Fruit fly (Drosophila melanogaster) whole organism: ENCODE data around the gene Oct-TyrR.

Source experiments
- CG8478 ChIP-seq: fragments of >200 bp; optimal IDR thresholded peaks from 2 replicates; lab custom pipeline; 2018; ENCODE audit warnings: inconsistent platforms
- Dll ChIP-seq: fragments of >200 bp; optimal IDR thresholded peaks from 2 replicates; lab custom pipeline; 2017
- EcR ChIP-seq, 2 experiments: fragments of >200 bp; optimal IDR thresholded peaks; 2 replicates each; lab custom pipeline; 2017; ENCODE audit warnings: missing biosample characterization in 2 of 2, missing genetic modification characterization in 2 of 2, missing genetic modification reagents in 2 of 2
- pan ChIP-seq: fragments of >200 bp; optimal IDR thresholded peaks from 2 replicates; lab custom pipeline; 2017
- psq ChIP-seq: fragments of >200 bp; optimal IDR thresholded peaks from 2 replicates; lab custom pipeline; 2017
- usp ChIP-seq: fragments of >200 bp; optimal IDR thresholded peaks from 2 replicates; lab custom pipeline; 2017; ENCODE audit warnings: missing biosample characterization, missing genetic modification characterization, mixed read lengths

The Oct-TyrR gene

DNA sequence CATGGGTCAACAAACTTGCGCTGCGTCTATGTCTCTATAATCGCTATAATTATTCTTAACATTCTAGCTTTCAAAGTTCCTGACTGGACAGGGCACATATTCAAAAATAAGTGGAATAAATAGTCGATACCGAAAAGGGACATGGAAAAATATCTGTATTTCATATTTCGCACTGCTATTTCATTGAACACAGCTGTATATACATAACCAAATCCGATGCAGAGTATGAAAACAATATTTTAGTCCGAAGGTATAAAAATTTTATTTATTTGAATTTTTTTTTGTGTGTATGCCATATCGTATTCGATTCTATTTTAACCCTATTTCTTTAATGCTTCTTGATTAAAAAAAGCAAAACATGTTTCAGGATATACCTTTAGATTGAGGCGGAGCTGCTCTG is 38.0 kb downstream of the Oct-TyrR start:
- TF ChIP-seq psq (lab: Kevin White, UChicago) (no peak), EcR (GFP tag; optimal IDR thresholded peaks at IDR 0.05; lab: Kevin White, UChicago) (no peak), pan (lab: Kevin White, UChicago) (no peak)

DNA sequence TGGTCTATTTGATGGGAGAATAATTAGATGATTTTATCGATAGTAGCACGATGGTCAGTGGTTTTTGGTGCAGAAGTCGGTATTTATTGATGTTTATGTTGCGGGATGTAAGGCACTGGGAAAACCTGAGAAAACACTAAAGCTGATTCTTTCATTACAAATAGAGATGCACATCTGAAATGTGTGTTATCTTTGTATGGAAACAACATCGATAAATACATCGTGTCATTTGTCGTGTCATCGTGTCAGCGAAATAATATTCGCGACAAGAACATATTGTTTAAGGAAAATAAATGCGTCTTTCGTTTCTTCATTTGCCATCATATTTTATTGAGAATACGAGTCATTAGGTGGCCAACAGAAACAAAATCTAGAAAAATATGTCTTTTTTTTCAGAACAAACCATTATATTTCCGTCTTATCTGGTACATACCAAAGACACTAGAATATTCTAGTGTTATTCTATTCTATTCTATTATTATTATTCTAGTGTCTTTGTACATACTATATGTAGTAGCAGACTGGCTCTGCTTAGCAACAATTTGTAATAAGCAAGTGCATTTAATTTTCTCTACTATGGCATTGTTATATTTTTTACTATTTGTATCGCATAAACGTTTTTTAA is 39.7 kb downstream of the Oct-TyrR start, which contains the start of gene CG7133:
TSS of gene CG7133 (minus strand) at position 177 of the 625 bp plus-strand sequence.
- TF ChIP-seq psq (lab: Kevin White, UChicago) (no peak), CG8478 (no peak), Dll (no peak), usp (GFP tag; lab: Kevin White, UChicago) (no peak), EcR (GFP tag; optimal IDR thresholded peaks at IDR 0.05; lab: Kevin White, UChicago) (no peak), pan (lab: Kevin White, UChicago) (no peak)

DNA sequence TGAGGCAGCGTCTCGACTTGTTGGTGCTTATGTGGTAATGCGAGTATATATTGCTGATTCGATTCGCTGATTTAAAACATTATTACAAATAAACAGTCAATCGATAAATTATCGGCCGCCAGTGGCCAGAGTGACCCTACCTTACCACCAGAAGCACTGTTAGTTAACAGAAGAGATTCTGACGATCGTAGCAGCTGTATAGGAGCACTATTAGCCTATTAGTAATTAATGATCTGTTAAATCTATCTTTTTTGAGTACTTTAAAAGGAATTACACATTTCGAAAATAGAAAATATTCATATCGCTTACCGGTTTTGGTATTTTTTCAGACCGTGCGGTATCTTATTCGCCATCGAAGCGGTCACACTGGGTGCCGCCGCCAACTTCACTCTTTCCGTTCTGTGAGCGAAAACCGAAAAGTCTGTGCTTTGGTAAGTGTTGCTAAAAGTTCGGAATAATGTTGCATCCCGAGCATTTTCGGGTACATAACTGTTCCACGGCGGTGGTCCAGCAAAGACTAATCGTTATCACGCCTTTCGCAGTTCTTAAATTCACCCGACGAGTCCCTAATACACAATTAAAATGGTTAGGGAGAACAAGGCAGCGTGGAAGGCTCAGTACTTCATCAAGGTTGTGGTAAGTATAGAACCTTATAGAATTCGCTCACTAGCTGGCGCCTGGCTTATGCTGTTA is 41.0 kb downstream of the Oct-TyrR start, which contains the start of the genes CG7130 and RpLP0:
TSS of gene CG7130 (minus strand) at position 51 of the 693 bp plus-strand sequence.
TSS of gene RpLP0 (plus strand) at position 162 of the 693 bp plus-strand sequence.
- TF ChIP-seq psq (lab: Kevin White, UChicago) (no peak), Dll (no peak)

DNA sequence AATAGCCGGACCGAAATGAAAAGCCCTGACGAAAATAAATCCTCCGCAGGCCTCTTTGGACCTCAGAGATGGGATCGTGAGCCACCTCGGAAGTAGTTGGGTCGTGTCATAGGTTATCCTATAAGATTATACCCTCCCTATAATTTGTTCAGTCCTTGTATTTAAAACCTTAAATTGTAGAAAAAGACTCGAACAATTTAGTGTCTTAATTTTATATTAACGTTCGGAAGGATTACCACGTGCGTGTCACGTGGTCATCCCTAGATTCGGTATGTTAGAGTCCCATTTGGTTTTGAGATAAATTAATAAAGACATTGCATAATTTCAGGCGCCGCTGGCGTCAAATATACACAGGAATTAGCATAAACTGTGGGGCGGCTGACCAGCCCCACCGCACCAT is 43.3 kb downstream of the Oct-TyrR start:
- no peak for TF ChIP-seq usp (GFP tag; lab: Kevin White, UChicago)
- TF ChIP-seq Dll, result no peak
- TF ChIP-seq pan (lab: Kevin White, UChicago), result no peak
- TF ChIP-seq EcR (GFP tag; optimal IDR thresholded peaks at IDR 0.05; lab: Kevin White, UChicago), result no peak
- TF ChIP-seq CG8478, result no peak
- TF ChIP-seq psq (lab: Kevin White, UChicago), result no peak

DNA sequence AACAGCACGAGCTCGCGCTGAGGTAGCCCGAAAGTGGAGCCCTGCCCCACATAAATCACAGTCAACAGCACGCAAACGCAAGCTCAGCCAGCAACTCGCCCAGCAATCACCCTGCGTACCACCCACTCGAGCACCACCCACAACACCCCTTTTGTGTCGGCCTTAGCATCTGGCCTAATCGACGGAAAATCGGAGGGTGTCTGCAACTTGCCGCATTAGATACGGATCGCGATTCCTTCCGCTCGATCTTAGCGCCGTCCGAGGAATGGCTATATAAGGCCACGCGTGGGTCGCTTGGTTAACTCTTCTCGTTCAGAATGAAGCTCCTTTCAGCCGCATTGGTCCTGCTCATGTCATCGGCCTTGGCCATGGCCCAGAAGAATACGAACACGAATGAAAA is 45.2 kb downstream of the Oct-TyrR start, which contains the start of gene Sfp79B:
TSS of gene Sfp79B (plus strand) at position 301 of the 400 bp plus-strand sequence.
- TF ChIP-seq psq (lab: Kevin White, UChicago), result no peak
- no peak for TF ChIP-seq EcR (GFP tag; optimal IDR thresholded peaks at IDR 0.05; lab: Kevin White, UChicago)
- TF ChIP-seq pan (lab: Kevin White, UChicago), result no peak
- no peak for TF ChIP-seq Dll
- no peak for TF ChIP-seq usp (GFP tag; lab: Kevin White, UChicago)
- no peak for TF ChIP-seq CG8478

DNA sequence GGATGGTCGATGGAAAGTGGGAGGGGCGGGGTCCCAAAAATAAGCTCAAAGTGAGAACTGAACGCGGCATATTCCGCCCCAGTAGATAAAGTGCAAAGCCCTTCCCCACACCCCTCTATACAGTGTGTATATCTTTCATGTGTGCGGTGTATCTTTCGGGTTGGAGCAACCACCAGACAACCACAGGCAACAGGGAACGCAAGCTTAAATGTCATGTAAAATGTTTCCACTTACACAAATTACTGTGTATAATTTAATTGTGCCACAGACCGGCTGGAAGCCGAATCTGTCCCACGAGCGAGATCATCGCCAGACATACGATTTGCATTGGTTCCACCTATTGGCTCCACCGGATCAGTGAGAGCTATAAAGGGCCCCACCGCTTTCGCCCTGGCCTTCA is 47.6 kb downstream of the Oct-TyrR start, which contains the start of gene msopa:
TSS of gene msopa (plus strand) at position 301 of the 400 bp plus-strand sequence.
- TF ChIP-seq psq (lab: Kevin White, UChicago), result no peak

DNA sequence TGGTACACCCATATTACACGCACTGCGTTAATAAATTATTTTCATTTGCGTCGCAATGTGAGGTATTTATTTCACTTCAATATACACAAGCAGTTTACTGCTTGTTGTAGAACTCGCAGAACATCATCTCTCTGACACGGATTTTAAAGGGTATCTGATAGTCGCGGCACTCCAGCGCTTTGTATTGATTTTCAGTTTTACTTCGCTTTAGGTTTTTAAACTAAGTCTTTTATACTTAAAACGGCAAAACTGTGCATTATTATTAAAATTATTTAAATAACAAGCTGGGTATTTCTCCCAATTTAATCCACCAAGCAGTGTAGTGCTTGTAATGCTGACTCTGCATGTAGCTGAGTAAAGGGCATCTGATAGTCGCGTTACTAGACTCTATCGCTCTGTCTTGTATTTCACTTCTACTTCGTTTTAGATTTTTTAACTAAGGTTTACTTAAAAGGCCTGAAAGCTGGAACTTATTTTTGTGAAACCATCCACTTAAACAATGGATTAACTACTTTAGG is 48.4 kb downstream of the Oct-TyrR start:
- TF ChIP-seq CG8478 (no peak), psq (lab: Kevin White, UChicago) (no peak), usp (GFP tag; lab: Kevin White, UChicago) (no peak), pan (lab: Kevin White, UChicago) (no peak), Dll (no peak), EcR (GFP tag; optimal IDR thresholded peaks at IDR 0.05; lab: Kevin White, UChicago) (no peak)

- TF ChIP-seq EcR (GFP tag; optimal IDR thresholded peaks at IDR 0.05; lab: Kevin White, UChicago) (no peak), Dll (no peak), usp (GFP tag; lab: Kevin White, UChicago) (no peak), psq (lab: Kevin White, UChicago) (no peak), pan (lab: Kevin White, UChicago) (no peak), CG8478 (no peak)
These were observed 56.5 kb downstream of the Oct-TyrR start for dm6 chr3L:22091339-22091738.

DNA sequence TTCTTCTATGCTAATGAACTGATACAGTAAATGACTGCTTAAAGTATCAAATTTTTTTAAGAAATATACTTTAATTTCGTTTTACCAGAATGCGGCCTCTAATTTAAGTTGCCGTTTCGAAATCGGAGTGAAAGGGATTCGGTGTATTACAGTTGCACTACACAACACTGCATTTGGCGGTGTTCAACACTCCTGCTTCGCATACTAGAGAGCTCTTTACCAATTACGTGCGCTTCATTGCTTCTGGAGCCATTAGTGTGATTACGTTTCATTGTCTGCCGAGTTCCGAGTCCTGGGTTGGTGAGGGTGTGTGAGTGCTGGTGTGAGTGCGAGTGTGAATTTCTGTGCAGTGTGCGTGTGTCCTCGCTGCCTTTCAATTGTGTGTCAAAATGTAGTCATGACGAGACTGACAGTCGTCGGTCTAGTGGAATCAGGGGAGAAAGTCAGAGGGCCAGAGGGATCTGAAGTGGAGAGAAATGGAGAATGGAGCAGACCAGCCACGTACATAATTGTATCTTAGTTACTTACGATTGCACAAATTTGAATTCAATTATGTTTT is 59.6 kb downstream of the Oct-TyrR start:
- TF ChIP-seq pan (lab: Kevin White, UChicago), result no peak
- no peak for TF ChIP-seq CG8478
- no peak for TF ChIP-seq psq (lab: Kevin White, UChicago)
- TF ChIP-seq usp (GFP tag; lab: Kevin White, UChicago), result no peak
- no peak for TF ChIP-seq EcR (GFP tag; optimal IDR thresholded peaks at IDR 0.05; lab: Kevin White, UChicago)
- no peak for TF ChIP-seq Dll

DNA sequence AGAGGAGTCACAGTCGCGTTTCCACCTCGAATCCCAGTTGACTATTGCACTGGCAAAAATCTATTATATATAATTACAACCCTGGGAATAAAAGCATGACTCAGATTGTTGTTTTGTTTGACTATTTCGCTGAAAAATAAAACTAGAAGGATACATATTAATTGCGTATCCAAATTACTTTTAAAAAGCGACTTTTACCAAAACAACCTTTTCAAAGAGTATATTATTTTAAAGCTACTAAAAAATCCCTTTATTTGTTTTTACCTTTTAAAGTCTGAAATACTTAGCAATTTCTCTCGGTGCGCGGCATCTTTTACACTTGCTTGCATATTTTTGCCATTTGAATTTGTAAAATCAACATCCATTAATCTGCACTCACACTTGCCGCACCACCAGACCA is 71.9 kb downstream of the Oct-TyrR start:
- TF ChIP-seq pan (lab: Kevin White, UChicago) (no peak), CG8478 (no peak), EcR (GFP tag; optimal IDR thresholded peaks at IDR 0.05; lab: Kevin White, UChicago) (no peak), psq (lab: Kevin White, UChicago) (no peak)

dm6 chr3L:22109903-22110302 is 75.1 kb downstream of the Oct-TyrR start:
- TF ChIP-seq psq (lab: Kevin White, UChicago) (no peak), CG8478 (no peak), pan (lab: Kevin White, UChicago) (no peak), usp (GFP tag; lab: Kevin White, UChicago) (no peak), EcR (GFP tag; optimal IDR thresholded peaks at IDR 0.05; lab: Kevin White, UChicago) (no peak), Dll (no peak)

DNA sequence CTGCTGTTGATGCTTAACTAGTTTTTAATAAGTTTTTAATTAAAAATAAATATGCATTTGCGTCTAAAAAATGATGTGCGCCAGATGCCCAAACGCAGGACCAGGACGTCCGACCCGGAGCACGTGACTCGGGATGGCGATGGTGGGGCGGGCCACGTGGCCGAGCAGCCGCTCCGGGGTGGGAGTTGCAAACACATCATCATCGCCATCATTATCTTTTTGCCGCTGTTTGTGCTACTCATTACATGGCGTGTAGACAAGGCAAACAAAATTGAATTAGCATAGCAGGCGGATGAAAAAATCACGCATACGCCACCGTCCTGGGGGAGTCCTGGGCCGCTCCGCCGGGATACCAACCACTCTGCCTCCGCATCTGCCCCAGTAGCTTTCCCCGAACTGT is 78.4 kb downstream of the Oct-TyrR start:
- TF ChIP-seq CG8478 (no peak), usp (GFP tag; lab: Kevin White, UChicago) (no peak), Dll (no peak), psq (lab: Kevin White, UChicago) (no peak), pan (lab: Kevin White, UChicago) (no peak), EcR (GFP tag; optimal IDR thresholded peaks at IDR 0.05; lab: Kevin White, UChicago) (no peak)
